Fruit fly (Drosophila melanogaster): ENCODE data around the gene CG6276.

- TF ChIP-seq CTCF (optimal IDR thresholded peaks at IDR 0.05) = no peak
- TF ChIP-seq CG8478 (optimal IDR thresholded peaks at IDR 0.05) = no peak
Observed at dm6 chr3R:15290642-15291118, 29.2 kb downstream of the CG6276 start, which contains the start of gene CG45218.
